Worm (Caenorhabditis elegans) whole organism, young adult: ENCODE measurements around the gene dgk-4.

Experiments used
- B0336.3 ChIP-seq: fragments of 200-800 bp; sonication (Bioruptor generic); IDR thresholded peaks from 2 replicates; pipeline ENCODE4 v1.3.6; 2022; ENCODE audit warnings: missing genetic modification characterization, missing compliant biosample characterization
- akir-1 ChIP-seq: fragments of 200-800 bp; sonication (Bioruptor generic); optimal IDR thresholded peaks from 2 replicates; lab custom pipeline; 2018; ENCODE audit warnings: mild to moderate bottlenecking, missing genetic modification characterization, moderate library complexity, missing compliant biosample characterization
- dpl-1 ChIP-seq: fragments of 150-350 bp; optimal IDR thresholded peaks from 2 replicates; lab custom pipeline; 2014; ENCODE audit warnings: missing biosample characterization, missing genetic modification reagents, missing genetic modification characterization
- lsl-1 ChIP-seq: fragments of 200-800 bp; sonication (Bioruptor generic); optimal IDR thresholded peaks from 2 replicates; lab custom pipeline; 2018; ENCODE audit warnings: mild to moderate bottlenecking, missing genetic modification characterization, moderate library complexity, missing compliant biosample characterization

DNA sequence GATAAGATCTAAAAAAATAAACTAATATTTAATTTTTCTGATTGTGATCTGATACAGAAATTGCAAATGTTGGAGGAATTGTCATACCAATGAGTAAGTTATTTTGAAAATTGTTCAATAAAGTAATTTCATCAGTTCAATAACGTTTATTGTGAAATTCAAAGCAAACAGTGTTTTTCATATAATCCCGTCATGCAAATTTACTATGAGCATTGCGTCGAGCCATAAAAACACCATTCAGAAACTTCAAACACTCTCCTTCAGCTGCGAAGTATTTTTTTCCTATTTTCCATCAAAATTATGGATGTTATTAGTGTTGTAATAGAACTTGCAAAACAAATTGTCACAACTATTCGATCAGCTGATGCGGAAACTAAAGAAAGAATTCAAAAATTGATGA, 20.7 kb downstream of the dgk-4 start, which contains the start of gene C49C8.8:
- no peak for TF ChIP-seq B0336.3 (GFP tag; lab: Robert Waterston, UW)
- no peak for TF ChIP-seq dpl-1 (GFP tag; lab: Kevin White, UChicago)
- TF ChIP-seq lsl-1 (GFP tag; lab: Kevin White, UChicago) = no peak
- TF ChIP-seq akir-1 = no peak
